3 fruit fly cellular contexts compared by ENCODE assay signal in the genomic region with DNA sequence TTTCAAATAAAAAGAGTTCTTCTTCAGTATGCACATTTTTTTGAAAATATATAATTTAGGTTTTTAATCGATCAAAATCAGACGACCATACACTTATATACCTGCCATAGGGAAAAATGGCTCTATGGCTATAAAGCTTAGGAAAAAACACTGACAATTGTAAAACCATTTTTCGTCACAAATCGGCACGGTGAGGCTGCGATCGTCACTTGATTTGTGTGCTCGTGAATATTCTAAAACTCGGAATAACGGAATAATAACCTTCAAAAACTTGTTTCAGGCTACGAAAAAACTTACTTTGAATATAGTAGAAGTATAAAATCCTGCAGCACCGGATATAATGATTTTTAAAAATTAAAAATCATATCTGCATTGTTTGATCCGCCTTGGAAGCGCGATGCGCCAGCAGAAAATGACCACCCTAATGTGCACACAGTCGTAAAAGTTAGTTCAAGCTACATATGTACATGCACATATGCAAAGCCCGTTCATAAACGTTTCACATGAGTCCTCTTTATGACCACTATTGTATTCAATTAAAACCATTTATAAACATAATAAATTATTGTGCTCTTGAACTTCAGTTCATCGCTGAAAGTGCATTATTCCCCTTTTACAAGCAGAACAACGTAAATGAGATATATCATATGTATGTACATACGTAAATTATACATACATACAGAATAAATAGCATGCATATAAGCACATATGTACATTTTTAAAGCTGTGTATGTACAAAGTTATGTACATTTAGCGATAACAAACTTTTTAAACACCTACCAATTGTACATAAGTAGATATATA.
A peak's percentile ranks its signal among the peaks of the same experiment; 100 is the strongest.
TF ChIP-seq lines count a peak whose summit lies in the region.

No protein-coding gene starts in this region.

TF ChIP-seq in whole organism, adult, 20 proteins besides CTCF, POLR2A, EP300 and RAD21 (continued from another document):
- no peak for TF ChIP-seq CG7045 (GFP tag; optimal IDR thresholded peaks at IDR 0.05; lab: Kevin White, UChicago)
- no peak for TF ChIP-seq Hr96 (GFP tag; optimal IDR thresholded peaks at IDR 0.05; lab: Kevin White, UChicago)
- no peak for TF ChIP-seq Clk (GFP tag; optimal IDR thresholded peaks at IDR 0.05; lab: Kevin White, UChicago)
- peak; percentile 37 for TF ChIP-seq Mnt (GFP tag; optimal IDR thresholded peaks at IDR 0.05; lab: Kevin White, UChicago)

TF ChIP-seq in whole organism, embryonic, 481 proteins besides CTCF, POLR2A, EP300 and RAD21 (continued from another document):
- peak; percentile 24 for TF ChIP-seq Ets97D (GFP tag; optimal IDR thresholded peaks at IDR 0.05; lab: Kevin White, UChicago)
- peak; percentile 94 for TF ChIP-seq CG30020 (tag; optimal IDR thresholded peaks at IDR 0.05; lab: Kevin White, UChicago)
- peak; percentile 1 for TF ChIP-seq B-H2 (GFP tag; optimal IDR thresholded peaks at IDR 0.05; lab: Kevin White, UChicago)
- TF ChIP-seq chif (GFP tag; optimal IDR thresholded peaks at IDR 0.05; lab: Kevin White, UChicago): peak in 1 of 2 experiments; percentile 4
- TF ChIP-seq CG8290 (GFP tag; optimal IDR thresholded peaks at IDR 0.05; lab: Kevin White, UChicago): peak; percentile 61
- TF ChIP-seq CG8290 (tag; optimal IDR thresholded peaks at IDR 0.05; lab: Kevin White, UChicago): no peak
- TF ChIP-seq lilli (GFP tag; optimal IDR thresholded peaks at IDR 0.05; lab: Kevin White, UChicago): peak; percentile 41
- peak; percentile 64 for TF ChIP-seq CG17568 (GFP tag; optimal IDR thresholded peaks at IDR 0.05; lab: Kevin White, UChicago)
- peak; percentile 76 for TF ChIP-seq CG11723 (GFP tag; optimal IDR thresholded peaks at IDR 0.05; lab: Kevin White, UChicago)
- TF ChIP-seq CG30403 (GFP tag; optimal IDR thresholded peaks at IDR 0.05; lab: Kevin White, UChicago): peak; percentile 38
- peak in 1 of 2 experiments; percentile 82 for TF ChIP-seq eve (GFP tag; optimal IDR thresholded peaks at IDR 0.05; lab: Kevin White, UChicago)
- TF ChIP-seq bsh (GFP tag; optimal IDR thresholded peaks at IDR 0.05; lab: Kevin White, UChicago): peak in 1 of 2 experiments; percentile 4
- no peak for TF ChIP-seq her (GFP tag; optimal IDR thresholded peaks at IDR 0.05; lab: Kevin White, UChicago)
- peak; percentile 48 for TF ChIP-seq cg (GFP tag; optimal IDR thresholded peaks at IDR 0.05; lab: Kevin White, UChicago)
- peak; percentile 8 for TF ChIP-seq Chrac-16 (GFP tag; optimal IDR thresholded peaks at IDR 0.05; lab: Kevin White, UChicago)
- peak; percentile 85 for TF ChIP-seq CG17802 (tag; optimal IDR thresholded peaks at IDR 0.05; lab: Kevin White, UChicago)
- peak; percentile 1 for TF ChIP-seq dmrt11E (tag; optimal IDR thresholded peaks at IDR 0.05; lab: Kevin White, UChicago)
- TF ChIP-seq CG12659 (GFP tag; optimal IDR thresholded peaks at IDR 0.05; lab: Kevin White, UChicago): peak; percentile 17
- TF ChIP-seq sc (optimal IDR thresholded peaks at IDR 0.05; lab: Kevin White, UChicago): no peak
- TF ChIP-seq sc (GFP tag; optimal IDR thresholded peaks at IDR 0.05; lab: Kevin White, UChicago): no peak
- TF ChIP-seq CG11398 (GFP tag; optimal IDR thresholded peaks at IDR 0.05; lab: Kevin White, UChicago): peak; percentile 27
- no peak for TF ChIP-seq CG11695 (GFP tag; IDR thresholded peaks at IDR 0.05; lab: Robert Waterston, UW)
- TF ChIP-seq Lpt (GFP tag; optimal IDR thresholded peaks at IDR 0.05; lab: Kevin White, UChicago): no peak
- TF ChIP-seq sqz (GFP tag; optimal IDR thresholded peaks at IDR 0.05; lab: Kevin White, UChicago): peak; percentile 7
- TF ChIP-seq CG2712 (tag; optimal IDR thresholded peaks at IDR 0.05; lab: Kevin White, UChicago): peak; percentile 2
- peak; percentile 2 for TF ChIP-seq bab2 (GFP tag; optimal IDR thresholded peaks at IDR 0.05; lab: Kevin White, UChicago)
- peak; percentile 61; the same call in 1 of the 2 replicates for TF ChIP-seq Xrp1 (GFP tag; IDR thresholded peaks at IDR 0.05; lab: Robert Waterston, UW)
- no peak for TF ChIP-seq gsb (GFP tag; IDR thresholded peaks at IDR 0.05; lab: Robert Waterston, UW)
- TF ChIP-seq CG3407 (GFP tag; optimal IDR thresholded peaks at IDR 0.05; lab: Kevin White, UChicago): no peak
- peak; percentile 5 for TF ChIP-seq CG17359 (tag; optimal IDR thresholded peaks at IDR 0.05; lab: Kevin White, UChicago)
- TF ChIP-seq CG2120 (GFP tag; optimal IDR thresholded peaks at IDR 0.05; lab: Kevin White, UChicago): peak; percentile 36
- TF ChIP-seq sima (GFP tag; optimal IDR thresholded peaks at IDR 0.05; lab: Kevin White, UChicago): no peak
- TF ChIP-seq btn (GFP tag; optimal IDR thresholded peaks at IDR 0.05; lab: Kevin White, UChicago): no peak
- TF ChIP-seq row (GFP tag; IDR thresholded peaks at IDR 0.05; lab: Robert Waterston, UW): peak; percentile 81; the same call in 1 of the 3 replicates
- peak; percentile 3 for TF ChIP-seq CG4820 (GFP tag; optimal IDR thresholded peaks at IDR 0.05; lab: Kevin White, UChicago)
- TF ChIP-seq mam (GFP tag; optimal IDR thresholded peaks at IDR 0.05; lab: Kevin White, UChicago): peak; percentile 40
- TF ChIP-seq Sox100B (GFP tag; optimal IDR thresholded peaks at IDR 0.05; lab: Kevin White, UChicago): no peak
- TF ChIP-seq nom (GFP tag; optimal IDR thresholded peaks at IDR 0.05; lab: Kevin White, UChicago): peak; percentile 100
- peak; percentile 20 for TF ChIP-seq HmgZ (tag; optimal IDR thresholded peaks at IDR 0.05; lab: Kevin White, UChicago)
- peak; percentile 5 for TF ChIP-seq Mad (GFP tag; optimal IDR thresholded peaks at IDR 0.05; lab: Kevin White, UChicago)
- peak; percentile 97 for TF ChIP-seq Meics (GFP tag; optimal IDR thresholded peaks at IDR 0.05; lab: Kevin White, UChicago)
- peak; percentile 10 for TF ChIP-seq trh (GFP tag; optimal IDR thresholded peaks at IDR 0.05; lab: Kevin White, UChicago)
- TF ChIP-seq CoRest (tag; optimal IDR thresholded peaks at IDR 0.05; lab: Kevin White, UChicago): no peak
- TF ChIP-seq CG2199 (GFP tag; IDR thresholded peaks at IDR 0.05; lab: Robert Waterston, UW): peak; percentile 75; the same call in 2 of the 3 replicates
- TF ChIP-seq ro (GFP tag; IDR thresholded peaks at IDR 0.05; lab: Robert Waterston, UW): no peak
- TF ChIP-seq CG4424 (GFP tag; optimal IDR thresholded peaks at IDR 0.05; lab: Kevin White, UChicago): peak; percentile 4
- peak in 1 of 2 experiments; percentile 22 for TF ChIP-seq dpn (GFP tag; optimal IDR thresholded peaks at IDR 0.05; lab: Kevin White, UChicago)
- peak; percentile 57 for TF ChIP-seq Fer1 (GFP tag; optimal IDR thresholded peaks at IDR 0.05; lab: Kevin White, UChicago)

TF ChIP-seq in whole organism, prepupa, 60 proteins besides CTCF, POLR2A, EP300 and RAD21 (continued from another document):
- TF ChIP-seq CG11762 (GFP tag; optimal IDR thresholded peaks at IDR 0.05; lab: Kevin White, UChicago; ENCODE audit: insufficient read depth) (no peak), fd85E (GFP tag; optimal IDR thresholded peaks at IDR 0.05; lab: Kevin White, UChicago) (no peak), CG8319 (GFP tag; optimal IDR thresholded peaks at IDR 0.05; lab: Kevin White, UChicago) (no peak), Hr39 (GFP tag; optimal IDR thresholded peaks at IDR 0.05; lab: Kevin White, UChicago) (peak; percentile 38), acj6 (GFP tag; optimal IDR thresholded peaks at IDR 0.05; lab: Kevin White, UChicago) (peak; percentile 24), CG34406 (GFP tag; optimal IDR thresholded peaks at IDR 0.05; lab: Kevin White, UChicago) (no peak), Lpt (GFP tag; optimal IDR thresholded peaks at IDR 0.05; lab: Kevin White, UChicago) (no peak), Met (GFP tag; optimal IDR thresholded peaks at IDR 0.05; lab: Kevin White, UChicago) (peak; percentile 56), CG31627 (GFP tag; optimal IDR thresholded peaks at IDR 0.05; lab: Kevin White, UChicago) (peak; percentile 37), topi (GFP tag; optimal IDR thresholded peaks at IDR 0.05; lab: Kevin White, UChicago) (peak; percentile 57), CG1621 (tag; optimal IDR thresholded peaks at IDR 0.05; lab: Kevin White, UChicago) (no peak), lz (GFP tag; optimal IDR thresholded peaks at IDR 0.05; lab: Kevin White, UChicago) (peak; percentile 50), Smox (GFP tag; optimal IDR thresholded peaks at IDR 0.05; lab: Kevin White, UChicago) (peak; percentile 53), net (GFP tag; optimal IDR thresholded peaks at IDR 0.05; lab: Kevin White, UChicago) (no peak), dac (GFP tag; optimal IDR thresholded peaks at IDR 0.05; lab: Kevin White, UChicago) (no peak), CG3032 (tag; optimal IDR thresholded peaks at IDR 0.05; lab: Kevin White, UChicago) (peak; percentile 42), OdsH (GFP tag; optimal IDR thresholded peaks at IDR 0.05; lab: Kevin White, UChicago) (peak; percentile 11), CG10631 (GFP tag; optimal IDR thresholded peaks at IDR 0.05; lab: Kevin White, UChicago) (peak; percentile 36), pdm3 (GFP tag; optimal IDR thresholded peaks at IDR 0.05; lab: Kevin White, UChicago) (peak; percentile 57), Hr4 (GFP tag; optimal IDR thresholded peaks at IDR 0.05; lab: Kevin White, UChicago) (peak; percentile 51), CG8119 (GFP tag; IDR thresholded peaks at IDR 0.05; lab: Robert Waterston, UW) (no peak), CG6163 (GFP tag; IDR thresholded peaks at IDR 0.05; lab: Robert Waterston, UW) (no peak), cyc (GFP tag; optimal IDR thresholded peaks at IDR 0.05; lab: Kevin White, UChicago) (peak; percentile 44), ss (GFP tag; optimal IDR thresholded peaks at IDR 0.05; lab: Kevin White, UChicago) (no peak), Blimp-1 (GFP tag; optimal IDR thresholded peaks at IDR 0.05; lab: Kevin White, UChicago) (no peak)
